Worm (Caenorhabditis elegans) whole organism, L3 larva: ENCODE measurements around the gene sphk-1.

Experiments used
- ZK546.5 ChIP-seq: sonication (generic microtip); optimal IDR thresholded peaks from 2 replicates; lab custom pipeline; 2017; ENCODE audit warnings: missing biosample characterization, missing genetic modification characterization
- lin-39 ChIP-seq: fragments of 150-350 bp; optimal IDR thresholded peaks from 2 replicates; lab custom pipeline; 2018; ENCODE audit warnings: missing biosample characterization, missing genetic modification reagents, missing genetic modification characterization
- nfya-1 ChIP-seq: sonication (generic microtip); optimal IDR thresholded peaks from 2 replicates; lab custom pipeline; 2017; ENCODE audit warnings: missing genetic modification characterization, mild to moderate bottlenecking, missing compliant biosample characterization, antibody characterized with exemption, moderate library complexity; ENCODE audit not compliant: insufficient read depth
- nhr-12 ChIP-seq: fragments of 150-350 bp; optimal IDR thresholded peaks from 2 replicates; lab custom pipeline; 2014; ENCODE audit warnings: missing biosample characterization, missing genetic modification characterization
- nhr-25 ChIP-seq: sonication (generic microtip); optimal IDR thresholded peaks from 2 replicates; lab custom pipeline; 2017; ENCODE audit warnings: missing biosample characterization, missing genetic modification characterization
- nhr-28 ChIP-seq: fragments of 150-350 bp; optimal IDR thresholded peaks from 2 replicates; lab custom pipeline; 2014; ENCODE audit warnings: missing biosample characterization, missing genetic modification characterization
- sea-2 ChIP-seq: fragments of 150-350 bp; sonication (generic microtip); optimal IDR thresholded peaks from 4 replicates; lab custom pipeline; 2014; ENCODE audit warnings: missing biosample characterization, missing genetic modification reagents, missing genetic modification characterization
- ztf-11 ChIP-seq: fragments of 150-350 bp; optimal IDR thresholded peaks from 2 replicates; lab custom pipeline; 2014; ENCODE audit warnings: missing biosample characterization, missing genetic modification characterization

DNA sequence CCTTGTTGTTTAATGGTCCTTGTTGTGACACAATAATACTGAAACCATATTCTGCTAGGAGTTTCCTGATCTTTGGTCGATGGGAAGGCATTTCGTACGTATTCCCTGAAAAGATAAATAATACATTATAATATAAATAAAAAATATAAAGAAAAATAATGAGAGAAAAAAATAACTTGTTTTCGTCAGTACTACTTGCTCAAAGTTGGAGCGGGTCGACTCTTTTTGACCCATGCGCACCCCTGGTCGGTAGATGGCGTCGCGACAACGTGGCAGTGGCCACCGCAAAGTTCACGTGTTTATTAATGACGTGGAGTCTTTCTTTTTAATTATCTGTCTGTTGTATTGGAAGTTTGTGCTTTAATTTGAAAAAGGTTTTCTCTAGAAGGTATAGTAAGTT, 5.7 kb downstream of the sphk-1 start, which contains the start of gene C34C6.10:
- TF ChIP-seq nfya-1 (tag; lab: Kevin White, UChicago) (no peak), ZK546.5 (tag; lab: Kevin White, UChicago) (no peak), nhr-12 (tag; lab: Kevin White, UChicago) (no peak), sea-2 (no peak), nhr-28 (tag; lab: Kevin White, UChicago) (no peak), ztf-11 (tag; lab: Kevin White, UChicago) (no peak), nhr-25 (tag; lab: Kevin White, UChicago) (no peak), lin-39 (tag; lab: Kevin White, UChicago) (no peak)
